Fruit fly (Drosophila melanogaster) whole organism, prepupa: ENCODE measurements around the gene CG16978.

Source experiments
- Blimp-1 ChIP-seq: fragments of 200-800 bp; sonication (Bioruptor generic); optimal IDR thresholded peaks from 3 replicates; lab custom pipeline; 2017; ENCODE audit warnings: missing biosample characterization, missing genetic modification characterization, mild to moderate bottlenecking, moderate library complexity, missing genetic modification reagents
- CG10669 ChIP-seq: fragments of 200-800 bp; sonication (Bioruptor generic); optimal IDR thresholded peaks from 3 replicates; lab custom pipeline; 2018; ENCODE audit warnings: missing biosample characterization, mild to moderate bottlenecking, missing genetic modification characterization, moderate library complexity
- Eip78C ChIP-seq: fragments of 200-800 bp; sonication (Bioruptor generic); peaks from one replicate; lab custom pipeline; 2016; ENCODE audit warnings: missing biosample characterization, missing genetic modification characterization
- Ets21C ChIP-seq: fragments of 200-800 bp; sonication (Bioruptor generic); optimal IDR thresholded peaks from 3 replicates; lab custom pipeline; 2016; ENCODE audit warnings: missing biosample characterization, missing genetic modification characterization
- dsx ChIP-seq: fragments of 200-800 bp; optimal IDR thresholded peaks from 3 replicates; lab custom pipeline; 2019; ENCODE audit warnings: missing biosample characterization, mild to moderate bottlenecking, missing genetic modification characterization, moderate library complexity; ENCODE audit not compliant: poor library complexity, severe bottlenecking
- fd85E ChIP-seq: fragments of 200-800 bp; sonication (Bioruptor generic); optimal IDR thresholded peaks from 3 replicates; lab custom pipeline; 2016; ENCODE audit warnings: missing biosample characterization, missing genetic modification characterization
- svp ChIP-seq: fragments of 200-800 bp; sonication (Bioruptor generic); peaks from one replicate; lab custom pipeline; 2016; ENCODE audit warnings: missing biosample characterization, missing genetic modification characterization
- vri ChIP-seq: fragments of 200-800 bp; sonication (Bioruptor generic); optimal IDR thresholded peaks from 3 replicates; lab custom pipeline; 2016; ENCODE audit warnings: missing biosample characterization, mild to moderate bottlenecking, missing genetic modification characterization

CG16978 gene

DNA sequence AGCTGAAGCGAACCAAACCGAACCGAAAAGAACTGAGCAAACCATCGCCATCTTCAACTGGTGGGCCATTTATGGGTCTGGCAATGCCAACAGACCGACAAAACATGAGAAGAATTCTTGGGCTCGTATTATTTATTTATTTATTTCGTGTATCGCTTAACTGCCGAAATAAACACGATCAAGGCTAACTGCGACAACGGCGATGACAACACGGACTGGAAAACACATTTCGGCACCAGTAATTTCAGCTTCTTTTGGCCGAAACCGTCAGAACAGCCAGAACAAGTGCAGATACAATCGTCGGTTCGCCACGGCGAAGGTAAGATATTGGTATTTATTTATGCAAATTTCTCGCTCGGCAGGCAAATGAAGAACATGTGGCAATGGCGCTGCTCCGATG is 46.2 kb downstream of the CG16978 start:
- TF ChIP-seq dsx (GFP tag; lab: Kevin White, UChicago) (no peak), vri (GFP tag; lab: Kevin White, UChicago) (no peak), Eip78C (GFP tag; lab: Kevin White, UChicago) (peak; percentile 25), svp (GFP tag; lab: Kevin White, UChicago) (peak; percentile 38)

DNA sequence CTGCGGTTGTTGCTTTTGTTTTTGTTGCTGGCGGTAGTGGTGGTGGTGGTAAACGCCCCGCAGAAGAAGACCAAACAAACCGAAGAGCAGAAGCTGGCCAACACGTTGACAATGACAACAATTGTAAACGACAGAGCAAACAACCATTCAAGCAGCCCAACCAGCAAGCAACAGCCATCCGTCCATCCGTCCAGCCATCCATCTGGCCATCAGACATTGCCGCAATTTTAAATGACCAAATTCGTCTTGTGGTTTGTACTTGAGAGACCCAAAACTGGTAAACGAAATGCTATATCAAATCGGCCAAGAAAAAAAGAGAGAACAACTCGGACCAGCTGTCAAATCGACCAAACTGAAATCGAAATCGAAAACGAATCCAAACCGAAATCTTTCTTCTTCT is 47.6 kb downstream of the CG16978 start:
- TF ChIP-seq Blimp-1 (peak; percentile 71), fd85E (no peak), Ets21C (no peak), CG10669 (GFP tag; lab: Kevin White, UChicago) (no peak)
- TF ChIP-seq, all 60 proteins: peak for 1
